Fruit fly (Drosophila melanogaster): ENCODE results near the gene gt.

Gene gt

DNA sequence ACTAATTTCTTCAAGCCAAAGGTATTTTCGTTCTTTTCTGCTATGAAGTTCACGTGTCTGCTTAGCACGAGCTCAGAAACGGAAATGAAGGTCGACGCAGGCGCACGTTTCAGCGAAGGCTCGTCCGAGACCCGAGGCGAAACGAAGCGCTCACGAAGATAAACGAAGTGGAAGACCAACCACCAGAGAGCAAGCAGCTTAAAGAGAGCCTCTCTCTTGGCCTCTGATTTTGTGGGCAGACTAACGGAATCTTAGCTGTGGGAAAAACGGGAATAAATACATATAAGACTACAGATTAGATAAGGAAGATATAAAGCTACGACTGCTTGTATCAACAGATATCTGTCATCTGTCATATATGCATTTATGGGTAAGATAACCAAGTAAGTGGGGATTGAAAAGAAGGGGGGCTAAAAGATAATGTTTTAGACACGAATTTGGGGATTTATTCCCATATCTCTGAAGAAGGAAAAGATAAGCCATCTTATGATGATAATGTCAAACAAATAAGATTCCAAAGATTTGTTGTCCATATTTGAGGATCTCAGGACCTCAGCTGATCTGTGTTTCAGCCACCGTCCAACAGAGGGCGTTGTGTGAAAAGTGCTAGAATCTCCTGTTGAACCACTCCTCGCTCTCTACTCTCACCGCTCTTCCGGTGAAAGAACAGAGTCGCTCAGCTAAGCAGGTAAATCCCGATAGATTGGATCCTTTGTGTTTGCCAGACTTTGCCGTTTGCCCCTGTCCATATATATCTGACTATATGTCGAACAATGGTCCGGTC is 41.0 kb downstream of the gt start, which contains the start of gene PsGEF:
Gene PsGEF (minus strand): TSS at position 86 of the 784 bp plus-strand sequence.
- TF ChIP-seq Dll (optimal IDR thresholded peaks at IDR 0.05) (no peak), pan (optimal IDR thresholded peaks at IDR 0.05) (no peak), EcR (GFP tag; optimal IDR thresholded peaks at IDR 0.05) (no peak), psq (optimal IDR thresholded peaks at IDR 0.05) (no peak), CG8478 (optimal IDR thresholded peaks at IDR 0.05) (no peak), usp (GFP tag; optimal IDR thresholded peaks at IDR 0.05) (no peak)

dm6 chrX:2383121-2383848 is 45.5 kb downstream of the gt start:
- no peak for TF ChIP-seq usp (GFP tag; optimal IDR thresholded peaks at IDR 0.05)
- no peak for TF ChIP-seq EcR (GFP tag; optimal IDR thresholded peaks at IDR 0.05)
- no peak for TF ChIP-seq Dll (optimal IDR thresholded peaks at IDR 0.05)
- no peak for TF ChIP-seq psq (optimal IDR thresholded peaks at IDR 0.05)
- TF ChIP-seq CG8478 (optimal IDR thresholded peaks at IDR 0.05) = no peak
- no peak for TF ChIP-seq pan (optimal IDR thresholded peaks at IDR 0.05)
